Worm (Caenorhabditis elegans) whole organism, early embryonic: ENCODE results near the gene daf-41.

ENCODE experiments used
- B0310.2 ChIP-seq: sonication (generic microtip); optimal IDR thresholded peaks from 2 replicates; lab custom pipeline; 2016; ENCODE audit warnings: mild to moderate bottlenecking, missing genetic modification characterization, missing compliant biosample characterization
- F13C5.2 ChIP-seq: sonication (generic microtip); optimal IDR thresholded peaks from 2 replicates; lab custom pipeline; 2017; ENCODE audit warnings: mild to moderate bottlenecking, missing genetic modification characterization, inconsistent platforms, missing compliant biosample characterization
- aly-1 ChIP-seq: sonication (generic microtip); optimal IDR thresholded peaks from 2 replicates; lab custom pipeline; 2016; ENCODE audit warnings: missing genetic modification characterization, missing compliant biosample characterization
- ama-1 ChIP-seq: fragments of 150-350 bp; optimal IDR thresholded peaks from 2 replicates; lab custom pipeline; 2014
- ceh-13 ChIP-seq: fragments of 200-800 bp; sonication (Bioruptor generic); optimal IDR thresholded peaks from 2 replicates; lab custom pipeline; 2018; ENCODE audit warnings: mild to moderate bottlenecking, missing genetic modification characterization, missing compliant biosample characterization
- ceh-36 ChIP-seq: sonication (generic microtip); optimal IDR thresholded peaks from 2 replicates; lab custom pipeline; 2016; ENCODE audit warnings: missing genetic modification characterization, inconsistent platforms, missing compliant biosample characterization
- ets-7 ChIP-seq: sonication (generic microtip); optimal IDR thresholded peaks from 2 replicates; lab custom pipeline; 2016; ENCODE audit warnings: missing genotype, missing genetic modification characterization, missing compliant biosample characterization
- flt-1 ChIP-seq: fragments of 200-800 bp; sonication (Bioruptor generic); IDR thresholded peaks from 2 replicates; pipeline ENCODE4 v1.3.6; 2022; ENCODE audit warnings: missing genetic modification characterization, missing compliant biosample characterization
- hmbx-1 ChIP-seq: sonication (generic microtip); optimal IDR thresholded peaks from 2 replicates; lab custom pipeline; 2016; ENCODE audit warnings: mild to moderate bottlenecking, missing genetic modification characterization, missing compliant biosample characterization
- hmg-4 ChIP-seq: fragments of 200-800 bp; sonication (Bioruptor generic); optimal IDR thresholded peaks from 2 replicates; lab custom pipeline; 2018; ENCODE audit warnings: mild to moderate bottlenecking, missing genetic modification characterization, missing compliant biosample characterization
- hnd-1 ChIP-seq: sonication (generic microtip); optimal IDR thresholded peaks from 2 replicates; lab custom pipeline; 2016; ENCODE audit warnings: missing genetic modification characterization, missing compliant biosample characterization
- pes-1 ChIP-seq: fragments of 200-800 bp; sonication (Bioruptor generic); IDR thresholded peaks from 2 replicates; pipeline ENCODE4 v1.3.6; 2022; ENCODE audit warnings: missing genetic modification reagents, missing genetic modification characterization, missing compliant biosample characterization
- scrt-1 ChIP-seq: fragments of 200-800 bp; sonication (Bioruptor generic); IDR thresholded peaks from 2 replicates; pipeline ENCODE4 v1.3.6; 2022; ENCODE audit warnings: missing genetic modification characterization, missing compliant biosample characterization
- sea-1 ChIP-seq: fragments of 200-800 bp; sonication (Bioruptor generic); conservative IDR thresholded peaks from 2 replicates; pipeline ENCODE4 v1.3.6; 2022; ENCODE audit warnings: missing genetic modification characterization, missing compliant biosample characterization
- tbx-11 ChIP-seq: fragments of 200-800 bp; sonication (Bioruptor generic); IDR thresholded peaks from 2 replicates; pipeline ENCODE4 v1.3.6; 2022; ENCODE audit warnings: missing genetic modification characterization, missing compliant biosample characterization
- tbx-37 ChIP-seq: fragments of 200-800 bp; sonication (Bioruptor generic); conservative IDR thresholded peaks from 2 replicates; pipeline ENCODE4 v1.3.6; 2022; ENCODE audit warnings: missing genetic modification reagents, missing genetic modification characterization, missing compliant biosample characterization
- tra-4 ChIP-seq: sonication (generic microtip); optimal IDR thresholded peaks from 2 replicates; lab custom pipeline; 2017; ENCODE audit warnings: missing genetic modification characterization, missing compliant biosample characterization

daf-41 gene

DNA sequence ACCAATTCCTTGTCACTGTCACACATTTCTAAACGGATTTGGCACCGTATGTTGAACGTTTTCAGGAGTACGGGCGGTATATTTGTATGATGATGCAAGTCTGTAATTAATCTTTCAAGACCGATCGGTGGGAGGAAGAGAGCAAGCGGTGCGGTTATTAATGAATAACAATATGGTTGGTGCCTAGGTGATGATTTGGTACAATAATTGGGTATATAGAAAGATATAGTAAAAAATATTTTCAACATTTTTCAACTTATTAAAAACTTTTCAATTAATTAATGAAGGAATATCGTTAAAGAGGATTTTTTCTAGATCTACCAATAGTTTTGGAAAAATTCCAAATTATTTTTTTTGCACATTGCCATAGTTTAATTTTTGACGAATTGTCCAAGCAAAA is 30.0 kb downstream of the daf-41 start, which contains the start of gene cnd-1:
TSS of gene cnd-1 (minus strand) at position 101 of the 400 bp plus-strand sequence.
- TF ChIP-seq tra-4 (tag; lab: Kevin White, UChicago) (no peak), ceh-36 (tag; lab: Kevin White, UChicago) (no peak), hmg-4 (GFP tag; lab: Kevin White, UChicago) (no peak), tbx-11 (no peak), tbx-37 (GFP tag; lab: Robert Waterston, UW) (no peak), ets-7 (tag; lab: Kevin White, UChicago) (no peak), hmbx-1 (no peak)

DNA sequence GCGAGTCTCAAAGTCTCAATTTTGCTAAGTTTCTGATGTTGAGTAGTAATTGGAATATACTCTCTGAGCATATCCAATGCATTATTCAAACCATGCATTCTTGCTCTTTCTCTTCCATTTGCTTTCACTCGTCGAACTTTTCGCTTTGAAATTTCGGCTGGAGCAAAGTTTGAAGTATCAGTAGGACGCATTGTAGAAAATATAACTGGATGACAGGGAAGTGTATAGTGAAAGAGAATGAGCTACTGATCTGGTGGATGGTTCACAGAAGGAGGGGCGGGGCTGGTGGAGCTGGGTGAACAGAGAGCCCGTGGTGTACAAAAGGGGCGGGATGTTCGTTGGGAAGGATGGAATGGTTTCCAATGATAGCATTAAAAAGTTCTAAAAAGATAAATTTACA is 32.7 kb downstream of the daf-41 start:
- TF ChIP-seq tbx-37 (GFP tag; lab: Robert Waterston, UW), result no peak
- no peak for TF ChIP-seq sea-1 (GFP tag; lab: Robert Waterston, UW)
- no peak for TF ChIP-seq ets-7 (tag; lab: Kevin White, UChicago)
- TF ChIP-seq ceh-36 (tag; lab: Kevin White, UChicago), result no peak
- TF ChIP-seq B0310.2 (tag; lab: Kevin White, UChicago), result no peak
- no peak for TF ChIP-seq hnd-1 (tag; lab: Kevin White, UChicago)
- no peak for TF ChIP-seq tra-4 (tag; lab: Kevin White, UChicago)
- no peak for TF ChIP-seq flt-1 (GFP tag; lab: Robert Waterston, UW)
- TF ChIP-seq hmbx-1, result no peak
- no peak for TF ChIP-seq tbx-11
- no peak for TF ChIP-seq scrt-1 (GFP tag; lab: Robert Waterston, UW)

DNA sequence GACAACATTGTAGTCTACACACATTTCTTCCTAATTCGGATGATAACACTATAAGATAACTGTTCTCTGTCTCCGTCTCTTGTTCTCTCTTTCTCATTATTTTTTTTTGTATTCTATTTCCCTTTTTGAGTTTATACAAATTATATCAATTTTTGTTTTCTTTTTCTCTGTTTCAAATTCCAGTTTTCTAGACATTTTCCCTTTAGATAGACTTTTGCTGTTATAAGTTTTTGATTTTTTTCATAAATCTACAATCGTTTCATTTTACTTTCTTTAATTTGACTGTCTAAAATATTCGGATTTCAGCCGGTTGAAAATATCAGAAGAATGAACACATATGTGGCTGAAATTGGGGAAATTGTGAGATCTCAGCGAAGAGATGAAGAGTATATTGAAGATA is 38.5 kb downstream of the daf-41 start, which contains the start of gene prx-10:
TSS of gene prx-10 (plus strand) at position 301 of the 400 bp plus-strand sequence.
- TF ChIP-seq aly-1 (tag; lab: Kevin White, UChicago), result no peak
- TF ChIP-seq tbx-11, result no peak
- no peak for TF ChIP-seq hmbx-1
- TF ChIP-seq sea-1 (GFP tag; lab: Robert Waterston, UW), result no peak
- TF ChIP-seq B0310.2 (tag; lab: Kevin White, UChicago), result no peak

DNA sequence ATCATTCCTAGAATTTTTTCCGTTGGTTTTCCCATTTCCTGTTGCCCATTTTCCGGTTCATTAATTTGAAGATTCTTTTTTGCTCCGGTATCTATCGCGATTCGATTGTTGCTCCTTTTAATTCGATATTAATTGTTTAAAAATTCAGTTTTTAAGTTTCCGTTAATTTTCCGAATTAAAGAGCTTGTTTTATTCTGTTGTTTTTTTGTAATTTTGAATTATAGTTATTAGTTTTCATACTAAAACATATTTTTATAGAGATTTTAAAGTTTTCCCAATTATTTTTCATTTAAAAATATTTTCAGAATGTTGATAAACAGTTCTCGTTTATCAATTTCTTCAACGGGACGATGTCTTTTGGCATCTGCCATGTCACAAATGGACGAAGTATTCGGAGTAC is 40.3 kb downstream of the daf-41 start, which contains the start of gene mrps-26:
TSS of gene mrps-26 (plus strand) at position 301 of the 400 bp plus-strand sequence.
- TF ChIP-seq tbx-11 (no peak), flt-1 (GFP tag; lab: Robert Waterston, UW) (no peak), tra-4 (tag; lab: Kevin White, UChicago) (no peak), ets-7 (tag; lab: Kevin White, UChicago) (no peak)

DNA sequence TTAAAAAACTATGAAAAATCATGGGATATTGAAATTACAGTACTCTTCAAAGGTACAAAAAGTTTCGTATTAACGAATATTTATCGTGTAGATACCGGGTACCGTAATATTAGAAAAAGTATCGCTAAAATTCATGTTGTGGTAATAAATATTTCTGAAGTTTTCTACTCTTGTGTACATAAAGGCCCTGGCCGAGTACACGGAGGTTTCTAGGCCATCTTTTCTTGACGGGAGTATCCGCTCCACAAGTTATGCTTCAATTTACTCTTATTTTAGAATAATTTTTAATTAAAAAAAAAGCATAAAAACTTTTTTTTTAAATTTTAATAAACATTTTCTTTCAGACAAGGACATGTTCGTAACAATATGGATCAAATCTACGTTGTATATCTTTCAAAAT is 41.4 kb downstream of the daf-41 start:
- no peak for TF ChIP-seq aly-1 (tag; lab: Kevin White, UChicago)

DNA sequence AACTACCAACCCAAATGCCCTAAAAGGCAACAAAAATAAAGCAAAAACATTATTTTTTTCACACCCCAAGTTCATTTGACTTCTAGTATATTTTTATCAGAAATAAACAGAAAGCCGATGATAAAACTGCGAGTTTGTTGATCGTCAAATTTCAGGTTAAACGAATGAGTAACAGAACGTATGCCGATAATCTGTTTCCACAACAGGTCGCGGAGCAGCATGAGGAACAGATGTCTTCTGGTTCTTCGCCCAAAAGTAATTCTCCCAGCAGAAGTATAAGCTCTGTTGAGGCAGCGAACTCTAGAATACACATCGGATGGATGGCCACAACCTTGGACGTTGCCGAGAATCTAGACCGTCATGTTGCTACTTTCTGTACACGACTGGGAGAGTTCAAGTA is 44.1 kb downstream of the daf-41 start, which contains the start of gene prmt-5:
TSS of gene prmt-5 (plus strand) at position 141 of the 400 bp plus-strand sequence.
- TF ChIP-seq pes-1 (GFP tag; lab: Robert Waterston, UW) (no peak), ets-7 (tag; lab: Kevin White, UChicago) (no peak), ceh-36 (tag; lab: Kevin White, UChicago) (no peak), ceh-13 (GFP tag; lab: Kevin White, UChicago) (no peak), tra-4 (tag; lab: Kevin White, UChicago) (no peak)

DNA sequence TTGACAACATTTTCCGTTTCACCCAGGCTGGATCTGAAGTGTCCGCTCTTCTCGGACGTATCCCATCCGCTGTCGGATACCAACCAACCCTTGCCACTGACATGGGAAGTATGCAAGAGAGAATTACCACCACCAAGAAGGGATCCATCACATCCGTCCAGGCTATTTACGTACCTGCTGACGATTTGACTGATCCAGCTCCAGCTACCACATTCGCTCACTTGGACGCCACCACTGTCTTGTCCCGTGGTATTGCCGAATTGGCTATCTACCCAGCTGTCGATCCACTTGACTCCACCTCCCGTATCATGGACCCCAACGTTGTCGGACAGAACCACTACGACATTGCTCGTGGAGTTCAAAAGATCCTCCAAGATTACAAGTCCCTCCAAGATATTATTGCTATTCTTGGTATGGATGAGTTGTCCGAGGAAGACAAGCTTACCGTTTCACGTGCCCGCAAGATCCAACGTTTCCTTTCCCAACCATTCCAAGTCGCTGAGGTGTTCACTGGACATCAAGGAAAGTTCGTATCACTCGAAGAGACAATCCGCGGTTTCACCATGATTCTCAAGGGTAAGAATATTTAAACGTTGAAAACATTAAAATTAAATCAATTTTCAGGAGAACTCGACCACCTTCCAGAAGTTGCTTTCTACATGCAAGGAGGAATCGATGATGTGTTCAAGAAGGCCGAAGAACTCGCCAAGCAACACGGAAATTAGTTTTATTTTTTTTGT is 44.9 kb downstream of the daf-41 start:
- TF ChIP-seq aly-1 (tag; lab: Kevin White, UChicago) (no peak), tra-4 (tag; lab: Kevin White, UChicago) (no peak), hnd-1 (tag; lab: Kevin White, UChicago) (no peak), flt-1 (GFP tag; lab: Robert Waterston, UW) (no peak)

DNA sequence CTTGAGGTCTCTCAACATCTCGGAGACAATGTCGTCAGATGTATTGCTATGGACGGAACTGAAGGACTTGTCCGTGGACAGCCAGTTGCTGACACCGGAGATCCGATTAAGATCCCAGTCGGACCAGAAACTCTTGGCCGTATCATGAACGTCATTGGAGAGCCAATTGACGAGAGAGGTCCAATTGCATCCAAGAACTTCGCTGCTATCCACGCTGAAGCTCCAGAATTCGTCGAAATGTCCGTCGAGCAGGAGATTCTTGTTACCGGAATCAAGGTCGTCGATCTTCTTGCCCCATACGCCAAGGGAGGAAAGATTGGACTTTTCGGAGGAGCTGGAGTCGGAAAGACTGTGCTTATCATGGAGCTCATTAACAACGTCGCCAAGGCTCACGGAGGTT is 45.7 kb downstream of the daf-41 start:
- no peak for TF ChIP-seq flt-1 (GFP tag; lab: Robert Waterston, UW)
- TF ChIP-seq pes-1 (GFP tag; lab: Robert Waterston, UW), result no peak
- no peak for TF ChIP-seq hmbx-1
- TF ChIP-seq aly-1 (tag; lab: Kevin White, UChicago), result no peak
- no peak for TF ChIP-seq ama-1 (lab: Kevin White, UChicago)
- no peak for TF ChIP-seq hmg-4 (GFP tag; lab: Kevin White, UChicago)
- TF ChIP-seq ceh-36 (tag; lab: Kevin White, UChicago), result no peak
- TF ChIP-seq tbx-11, result no peak
- no peak for TF ChIP-seq scrt-1 (GFP tag; lab: Robert Waterston, UW)
- TF ChIP-seq B0310.2 (tag; lab: Kevin White, UChicago), result no peak
- TF ChIP-seq ceh-13 (GFP tag; lab: Kevin White, UChicago), result no peak
- no peak for TF ChIP-seq ets-7 (tag; lab: Kevin White, UChicago)

DNA sequence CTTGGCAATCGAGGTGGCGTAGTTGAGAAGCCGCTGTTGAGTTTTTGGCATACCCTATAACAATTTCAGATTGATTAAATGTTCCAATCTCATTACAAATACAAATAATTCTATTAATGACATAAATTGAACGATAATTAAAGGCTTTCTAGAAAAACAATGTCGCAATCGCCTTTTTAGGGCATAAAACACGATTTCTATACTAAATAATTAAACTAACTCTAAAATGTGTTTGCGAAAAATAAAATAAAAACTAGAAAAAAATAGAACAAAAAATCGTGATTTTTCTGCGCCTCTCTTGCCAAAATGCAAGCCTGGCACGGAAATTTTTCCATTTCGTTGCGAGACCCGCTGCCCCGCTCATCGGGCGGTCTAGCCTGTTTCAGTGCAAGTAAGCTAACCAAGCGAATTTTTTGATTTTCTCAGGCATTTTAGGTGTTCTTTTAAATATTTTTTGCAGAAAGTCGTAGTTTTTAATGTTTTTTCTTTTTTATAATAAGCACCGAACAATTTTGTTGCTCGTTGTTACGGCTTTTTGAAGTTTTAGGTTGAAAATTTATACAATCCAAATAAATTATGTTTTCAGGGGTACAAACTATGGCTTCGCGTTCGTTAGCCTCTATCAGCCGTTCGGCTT is 46.6 kb downstream of the daf-41 start, which contains the start of the genes C34E10.12, C34E10.10 and atp-2:
TSS of gene C34E10.12 (minus strand) at position 51 of the 637 bp plus-strand sequence.
TSS of gene C34E10.10 (minus strand) at position 54 of the 637 bp plus-strand sequence.
TSS of gene atp-2 (plus strand) at position 587 of the 637 bp plus-strand sequence.
- TF ChIP-seq aly-1 (tag; lab: Kevin White, UChicago), result no peak
- TF ChIP-seq pes-1 (GFP tag; lab: Robert Waterston, UW), result peak; percentile 51; the same call in 1 of the 2 replicates
- peak; percentile 75 for TF ChIP-seq F13C5.2 (tag; lab: Kevin White, UChicago)
- no peak for TF ChIP-seq flt-1 (GFP tag; lab: Robert Waterston, UW)
- peak; percentile 14 for TF ChIP-seq hmg-4 (GFP tag; lab: Kevin White, UChicago)
